Worm (Caenorhabditis elegans): ENCODE data around the gene mec-10.
A peak's percentile ranks its signal among the peaks of the same experiment; 100 is the strongest.

mec-10 gene

ce11 chrX:8479050-8479449, 8.9 kb upstream of the mec-10 start:
- no peak for TF ChIP-seq ceh-88 (GFP tag; IDR thresholded peaks at IDR 0.05)
- no peak for TF ChIP-seq aha-1 (tag; optimal IDR thresholded peaks at IDR 0.05)
- peak; percentile 32 for TF ChIP-seq dsc-1 (tag; optimal IDR thresholded peaks at IDR 0.05)
- TF ChIP-seq nhr-20 (tag; optimal IDR thresholded peaks at IDR 0.05) = no peak
- TF ChIP-seq lin-14 (GFP tag; optimal IDR thresholded peaks at IDR 0.05) = peak; percentile 67
- peak; percentile 1 for TF ChIP-seq fkh-8 (tag; optimal IDR thresholded peaks at IDR 0.05)
- TF ChIP-seq lir-3 (tag; optimal IDR thresholded peaks at IDR 0.05; ENCODE audit: poor library complexity) = no peak
- TF ChIP-seq ces-1 (GFP tag; optimal IDR thresholded peaks at IDR 0.05) = no peak
- no peak for TF ChIP-seq tbx-2 (tag; optimal IDR thresholded peaks at IDR 0.05)
- peak; percentile 35 for TF ChIP-seq nhr-71 (tag; optimal IDR thresholded peaks at IDR 0.05)
- peak; percentile 2 for TF ChIP-seq fkh-10 (GFP tag; optimal IDR thresholded peaks at IDR 0.05)
- TF ChIP-seq irx-1 (tag; optimal IDR thresholded peaks at IDR 0.05) = no peak
- TF ChIP-seq ceh-82 (tag; optimal IDR thresholded peaks at IDR 0.05) = peak in 1 of 3 experiments; percentile 11
- no peak for TF ChIP-seq ztf-4 (tag; optimal IDR thresholded peaks at IDR 0.05)
- TF ChIP-seq ceh-8 (GFP tag; optimal IDR thresholded peaks at IDR 0.05) = no peak
- TF ChIP-seq grh-1 (GFP tag; IDR thresholded peaks at IDR 0.05) = no peak
- TF ChIP-seq unc-86 (tag; optimal IDR thresholded peaks at IDR 0.05) = peak; percentile 21

DNA sequence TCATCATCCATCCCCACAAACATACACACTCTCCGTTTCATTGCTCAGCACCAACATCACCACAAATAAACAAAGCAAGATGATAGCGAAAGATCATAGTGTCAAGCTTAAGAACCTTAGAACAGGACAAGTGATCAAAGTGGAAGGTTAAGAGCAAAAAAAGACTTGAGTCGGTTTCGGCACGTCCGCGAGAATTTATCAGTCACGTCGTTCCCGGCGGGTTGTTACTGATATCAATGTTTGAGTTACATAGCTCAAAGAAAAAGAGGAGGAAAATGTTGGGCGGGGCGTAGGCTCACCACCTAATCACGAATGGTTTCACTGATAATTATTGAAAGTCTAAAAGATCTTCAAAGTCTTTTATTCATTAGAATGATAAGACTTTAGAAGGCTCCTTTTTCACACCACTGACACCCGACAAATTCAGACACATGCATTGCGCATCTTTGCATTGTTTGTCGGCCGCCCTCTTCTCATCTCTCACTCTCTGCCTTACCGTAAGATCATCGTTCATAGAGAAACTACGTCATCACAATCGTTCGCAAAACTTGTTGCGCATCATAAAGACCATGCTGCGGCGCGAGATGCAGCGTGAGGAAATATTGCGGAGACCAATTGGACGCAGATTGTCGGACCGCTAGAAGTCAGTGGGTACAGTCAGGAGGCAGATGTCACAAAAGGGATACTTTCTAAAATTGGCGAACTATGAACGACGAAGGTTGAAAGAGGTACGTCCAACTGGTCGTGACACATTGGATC, 7.1 kb upstream of the mec-10 start:
- TF ChIP-seq ces-1 (GFP tag; optimal IDR thresholded peaks at IDR 0.05) = no peak
- TF ChIP-seq mab-9 (GFP tag; IDR thresholded peaks at IDR 0.05) = no peak
- TF ChIP-seq pqm-1 (tag; optimal IDR thresholded peaks at IDR 0.05) = no peak
- TF ChIP-seq zag-1 (tag; optimal IDR thresholded peaks at IDR 0.05) = no peak
- peak; percentile 95 for TF ChIP-seq blmp-1 (tag; optimal IDR thresholded peaks at IDR 0.05)
- no peak for TF ChIP-seq pax-3 (tag; optimal IDR thresholded peaks at IDR 0.05)
- TF ChIP-seq irx-1 (tag; optimal IDR thresholded peaks at IDR 0.05) = peak; percentile 68
- TF ChIP-seq elt-3 (tag; optimal IDR thresholded peaks at IDR 0.05) = peak; percentile 42 to 94 (median 75)
- no peak for TF ChIP-seq F16B12.6 (tag; optimal IDR thresholded peaks at IDR 0.05)
- peak; percentile 100 for TF ChIP-seq nhr-85 (tag)
- peak; percentile 62 for TF ChIP-seq jun-1 (tag; optimal IDR thresholded peaks at IDR 0.05)
- TF ChIP-seq nhr-237 (tag; optimal IDR thresholded peaks at IDR 0.05) = peak; percentile 42
- no peak for TF ChIP-seq ceh-8 (GFP tag; optimal IDR thresholded peaks at IDR 0.05)
- TF ChIP-seq efl-3 (GFP tag; optimal IDR thresholded peaks at IDR 0.05) = no peak
- TF ChIP-seq nhr-76 (tag; optimal IDR thresholded peaks at IDR 0.05) = no peak
- peak; percentile 94 for TF ChIP-seq nhr-71 (tag; optimal IDR thresholded peaks at IDR 0.05)
- peak; percentile 65 to 91 for TF ChIP-seq lsy-2 (tag; optimal IDR thresholded peaks at IDR 0.05)
- TF ChIP-seq nhr-11 (tag; optimal IDR thresholded peaks at IDR 0.05) = peak; percentile 21
- TF ChIP-seq ceh-88 (GFP tag; IDR thresholded peaks at IDR 0.05) = no peak; the same call in 1 of the 2 replicates
- TF ChIP-seq xbp-1 (tag; optimal IDR thresholded peaks at IDR 0.05) = peak; percentile 64
- TF ChIP-seq fos-1 (tag; optimal IDR thresholded peaks at IDR 0.05) = peak; percentile 13
- TF ChIP-seq aly-2 (tag; optimal IDR thresholded peaks at IDR 0.05) = no peak
- peak; percentile 96 for TF ChIP-seq lin-14 (GFP tag; optimal IDR thresholded peaks at IDR 0.05)
- TF ChIP-seq swsn-7 (tag; optimal IDR thresholded peaks at IDR 0.05) = peak; percentile 67
- TF ChIP-seq mdl-1 (tag; optimal IDR thresholded peaks at IDR 0.05) = peak; percentile 1 to 81
- peak; percentile 74 for TF ChIP-seq nhr-47 (tag; optimal IDR thresholded peaks at IDR 0.05)
- no peak for TF ChIP-seq fkh-4 (tag; optimal IDR thresholded peaks at IDR 0.05; ENCODE audit: borderline replicate concordance)
- TF ChIP-seq fkh-8 (tag; optimal IDR thresholded peaks at IDR 0.05) = no peak
- peak in 1 of 2 experiments; percentile 79 for TF ChIP-seq lin-35 (GFP tag; optimal IDR thresholded peaks at IDR 0.05)
- TF ChIP-seq hlh-4 (tag; optimal IDR thresholded peaks at IDR 0.05) = no peak
- no peak for TF ChIP-seq unc-30 (tag; optimal IDR thresholded peaks at IDR 0.05)
- TF ChIP-seq zip-4 (GFP tag; optimal IDR thresholded peaks at IDR 0.05) = no peak
- peak; percentile 98 for TF ChIP-seq nhr-20 (tag; optimal IDR thresholded peaks at IDR 0.05)
- no peak for TF ChIP-seq sptf-1 (tag; optimal IDR thresholded peaks at IDR 0.05)
- TF ChIP-seq nhr-12 (tag; optimal IDR thresholded peaks at IDR 0.05) = no peak
- no peak for TF ChIP-seq C34B4.2 (tag; optimal IDR thresholded peaks at IDR 0.05)
- peak; percentile 89 for TF ChIP-seq tbx-2 (tag; optimal IDR thresholded peaks at IDR 0.05)
- TF ChIP-seq nhr-84 (tag; optimal IDR thresholded peaks at IDR 0.05) = no peak
- no peak for TF ChIP-seq hlh-17 (GFP tag; optimal IDR thresholded peaks at IDR 0.05; ENCODE audit: borderline replicate concordance)
- TF ChIP-seq hpl-2 (GFP tag; optimal IDR thresholded peaks at IDR 0.05) = no peak
- TF ChIP-seq dpl-1 (GFP tag; optimal IDR thresholded peaks at IDR 0.05) = peak in 2 of 3 experiments; percentile 7 to 35
